Fruit fly (Drosophila melanogaster) whole organism, embryonic: ENCODE data around the gene fusl.
A peak's percentile ranks its signal among the peaks of the same experiment; 100 is the strongest.

Source experiments
- CG10147 ChIP-seq: fragments of 200-800 bp; sonication (Bioruptor generic); optimal IDR thresholded peaks from 2 replicates; lab custom pipeline; 2019; ENCODE audit warnings: missing biosample characterization, mild to moderate bottlenecking, missing genetic modification characterization, moderate library complexity
- CG11456 ChIP-seq: fragments of 200-800 bp; sonication (Bioruptor generic); IDR thresholded peaks from 3 replicates; pipeline ENCODE4 v1.3.6; 2022; ENCODE audit warnings: missing biosample characterization, missing genetic modification characterization
- CG11695 ChIP-seq: fragments of 200-800 bp; sonication (Bioruptor generic); IDR thresholded peaks from 3 replicates; pipeline ENCODE4 v1.3.6; 2022; ENCODE audit warnings: missing biosample characterization, missing genetic modification characterization
- CG11723 ChIP-seq: fragments of 200-800 bp; sonication (Bioruptor generic); optimal IDR thresholded peaks from 2 replicates; lab custom pipeline; 2017; ENCODE audit warnings: missing biosample characterization, mild to moderate bottlenecking, missing genetic modification characterization
- CG12236 ChIP-seq: fragments of 200-800 bp; sonication (Bioruptor generic); optimal IDR thresholded peaks from 2 replicates; lab custom pipeline; 2016; ENCODE audit warnings: missing biosample characterization, missing genetic modification characterization
- CG12659 ChIP-seq: fragments of 200-800 bp; sonication (Bioruptor generic); optimal IDR thresholded peaks from 3 replicates; lab custom pipeline; 2017; ENCODE audit warnings: mild to moderate bottlenecking, missing biosample characterization, missing genetic modification reagents, missing genetic modification characterization
- CG13894 ChIP-seq: fragments of 200-800 bp; sonication (Bioruptor generic); optimal IDR thresholded peaks from 3 replicates; lab custom pipeline; 2018; ENCODE audit warnings: missing biosample characterization, mild to moderate bottlenecking, missing genetic modification characterization, moderate library complexity
- CG14014 ChIP-seq: fragments of 200-800 bp; sonication (Bioruptor generic); IDR thresholded peaks from 2 replicates; pipeline ENCODE4 v1.3.6; 2022; ENCODE audit warnings: missing biosample characterization, missing genetic modification characterization
- CG16815 ChIP-seq: fragments of 200-800 bp; sonication (Bioruptor generic); optimal IDR thresholded peaks from 3 replicates; lab custom pipeline; 2017; ENCODE audit warnings: missing biosample characterization, mild to moderate bottlenecking, missing genetic modification characterization
- CG17802 ChIP-seq: fragments of 200-800 bp; sonication (Bioruptor generic); optimal IDR thresholded peaks from 2 replicates; lab custom pipeline; 2018; ENCODE audit warnings: missing biosample characterization, mild to moderate bottlenecking, missing genetic modification characterization, moderate library complexity
- CG2116 ChIP-seq: fragments of 200-800 bp; sonication (Bioruptor generic); optimal IDR thresholded peaks from 3 replicates; lab custom pipeline; 2018; ENCODE audit warnings: missing biosample characterization, mild to moderate bottlenecking, missing genetic modification characterization
- CG2199 ChIP-seq: fragments of 200-800 bp; sonication (Bioruptor generic); IDR thresholded peaks from 3 replicates; pipeline ENCODE4 v1.3.6; 2022; ENCODE audit warnings: missing biosample characterization, missing genetic modification characterization
- CG30020 ChIP-seq: fragments of 200-800 bp; optimal IDR thresholded peaks from 2 replicates; lab custom pipeline; 2019; ENCODE audit warnings: missing biosample characterization, mild to moderate bottlenecking, missing genetic modification characterization, moderate library complexity
- CG3726 ChIP-seq: fragments of 200-800 bp; sonication (Bioruptor generic); IDR thresholded peaks from 3 replicates; pipeline ENCODE4, ENCODE4 v1.3.6; 2022; ENCODE audit warnings: missing biosample characterization, missing genetic modification characterization
- CG4617 ChIP-seq: fragments of 200-800 bp; sonication (Bioruptor generic); optimal IDR thresholded peaks from 3 replicates; lab custom pipeline; 2016; ENCODE audit warnings: missing biosample characterization, missing genetic modification characterization, borderline replicate concordance
- CG6254 ChIP-seq: fragments of 200-800 bp; sonication (Bioruptor generic); optimal IDR thresholded peaks from 3 replicates; lab custom pipeline; 2017; ENCODE audit warnings: mild to moderate bottlenecking, missing biosample characterization, missing genetic modification reagents, missing genetic modification characterization
- CG7556 ChIP-seq: fragments of 200-800 bp; sonication (Bioruptor generic); optimal IDR thresholded peaks from 2 replicates; lab custom pipeline; 2017; ENCODE audit warnings: missing biosample characterization, mild to moderate bottlenecking, missing genetic modification characterization
- CG7745 ChIP-seq: fragments of 200-800 bp; sonication (Bioruptor generic); optimal IDR thresholded peaks from 2 replicates; lab custom pipeline; 2018; ENCODE audit warnings: missing biosample characterization, mild to moderate bottlenecking, missing genetic modification characterization, moderate library complexity
- CG8359 ChIP-seq: fragments of 200-800 bp; sonication (Bioruptor generic); optimal IDR thresholded peaks from 2 replicates; lab custom pipeline; 2017; ENCODE audit warnings: missing biosample characterization, mild to moderate bottlenecking, missing genetic modification characterization, borderline replicate concordance
- CG8765 ChIP-seq: fragments of 200-800 bp; sonication (Bioruptor generic); IDR thresholded peaks from 2 replicates; pipeline ENCODE4 v1.3.6; 2022; ENCODE audit warnings: missing biosample characterization, missing genetic modification characterization
- CG9817 ChIP-seq: fragments of 200-800 bp; sonication (Bioruptor generic); optimal IDR thresholded peaks from 2 replicates; lab custom pipeline; 2018; ENCODE audit warnings: missing biosample characterization, mild to moderate bottlenecking, missing genetic modification characterization, moderate library complexity
- Camta ChIP-seq: fragments of 200-800 bp; sonication (Bioruptor generic); optimal IDR thresholded peaks from 2 replicates; lab custom pipeline; 2016; ENCODE audit warnings: missing biosample characterization, missing genetic modification characterization
- Deaf1 ChIP-seq: fragments of 200-800 bp; optimal IDR thresholded peaks from 3 replicates; lab custom pipeline; 2019; ENCODE audit warnings: missing biosample characterization, mild to moderate bottlenecking, missing genetic modification characterization, moderate library complexity
- Dref ChIP-seq: fragments of 200-800 bp; sonication (Bioruptor generic); IDR thresholded peaks from 2 replicates; pipeline ENCODE4 v1.3.6; 2022; ENCODE audit warnings: missing biosample characterization, missing genetic modification characterization
- HLH3B ChIP-seq: fragments of 200-800 bp; sonication (Bioruptor generic); IDR thresholded peaks from 2 replicates; pipeline ENCODE4 v1.3.6; 2022; ENCODE audit warnings: missing biosample characterization, missing genetic modification characterization
- HLH4C ChIP-seq: fragments of 200-800 bp; sonication (Bioruptor generic); IDR thresholded peaks from 3 replicates; pipeline ENCODE4 v1.3.6; 2022; ENCODE audit warnings: missing biosample characterization, missing genetic modification characterization; ENCODE audit not compliant: partially characterized antibody
- HLHmδ ChIP-seq: fragments of 200-800 bp; sonication (Bioruptor generic); optimal IDR thresholded peaks from 2 replicates; lab custom pipeline; 2018; ENCODE audit warnings: missing biosample characterization, mild to moderate bottlenecking, missing genetic modification characterization, moderate library complexity
- Hey ChIP-seq: fragments of 200-800 bp; sonication (Bioruptor generic); optimal IDR thresholded peaks from 3 replicates; lab custom pipeline; 2018; ENCODE audit warnings: missing biosample characterization, mild to moderate bottlenecking, missing genetic modification characterization
- HmgZ ChIP-seq: fragments of 200-800 bp; sonication (Bioruptor generic); optimal IDR thresholded peaks from 2 replicates; lab custom pipeline; 2018; ENCODE audit warnings: missing biosample characterization, mild to moderate bottlenecking, missing genetic modification characterization
- Kr ChIP-seq: fragments of 200-800 bp; sonication (Bioruptor generic); optimal IDR thresholded peaks from 2 replicates; lab custom pipeline; 2017; ENCODE audit warnings: missing biosample characterization, mild to moderate bottlenecking, missing genetic modification characterization
- Rfx ChIP-seq: fragments of 200-800 bp; sonication (Bioruptor generic); IDR thresholded peaks from 2 replicates; pipeline ENCODE4 v1.3.6; 2022; ENCODE audit warnings: missing biosample characterization, missing genetic modification characterization
- Trl ChIP-seq, 3 experiments: fragments of >200 bp in 2 of 3; fragments of 200-800 bp in 1 of 3; sonication (Bioruptor generic) in 1 of 3; optimal IDR thresholded peaks; 2 replicates in 1 of 3; 3 replicates in 2 of 3; lab custom pipeline; 2016 to 2017; ENCODE audit warnings: missing biosample characterization in 1 of 3, missing genetic modification characterization in 1 of 3
- ase ChIP-seq: fragments of 200-800 bp; sonication (Bioruptor generic); IDR thresholded peaks from 3 replicates; pipeline ENCODE4 v1.3.6; 2022; ENCODE audit warnings: missing biosample characterization, missing genetic modification characterization
- bowl ChIP-seq: fragments of 200-800 bp; sonication (Bioruptor generic); IDR thresholded peaks from 2 replicates; pipeline ENCODE4 v1.3.6; 2022; ENCODE audit warnings: missing biosample characterization, missing genetic modification characterization
- cato ChIP-seq: fragments of 200-800 bp; sonication (Bioruptor generic); optimal IDR thresholded peaks from 2 replicates; lab custom pipeline; 2016; ENCODE audit warnings: missing biosample characterization, missing genetic modification characterization, borderline replicate concordance
- croc ChIP-seq: fragments of 200-800 bp; sonication (Bioruptor generic); conservative IDR thresholded peaks from 3 replicates; pipeline ENCODE4 v1.3.6; 2022; ENCODE audit warnings: missing biosample characterization, missing genetic modification characterization
- da ChIP-seq: fragments of 200-800 bp; sonication (Bioruptor generic); optimal IDR thresholded peaks from 2 replicates; lab custom pipeline; 2016; ENCODE audit warnings: missing biosample characterization, missing genetic modification characterization
- fd102C ChIP-seq: fragments of 200-800 bp; sonication (Bioruptor generic); optimal IDR thresholded peaks from 2 replicates; lab custom pipeline; 2018; ENCODE audit warnings: missing biosample characterization, mild to moderate bottlenecking, missing genetic modification characterization, moderate library complexity
- fd3F ChIP-seq: fragments of 200-800 bp; sonication (Bioruptor generic); optimal IDR thresholded peaks from 2 replicates; lab custom pipeline; 2018; ENCODE audit warnings: missing biosample characterization, mild to moderate bottlenecking, missing genetic modification characterization, moderate library complexity
- gem ChIP-seq: fragments of 200-800 bp; sonication (Bioruptor generic); optimal IDR thresholded peaks from 2 replicates; lab custom pipeline; 2019; ENCODE audit warnings: missing biosample characterization, mild to moderate bottlenecking, missing genetic modification characterization, moderate library complexity
- gt ChIP-seq: fragments of 200-800 bp; sonication (Bioruptor generic); IDR thresholded peaks from 2 replicates; pipeline ENCODE4 v1.3.6; 2022; ENCODE audit warnings: missing biosample characterization, missing genetic modification characterization
- ham ChIP-seq: fragments of 200-800 bp; sonication (Bioruptor generic); IDR thresholded peaks from 2 replicates; pipeline ENCODE4 v1.3.6; 2022; ENCODE audit warnings: missing biosample characterization, missing genetic modification characterization
- jumu ChIP-seq: fragments of 200-800 bp; sonication (Bioruptor generic); optimal IDR thresholded peaks from 3 replicates; lab custom pipeline; 2016; ENCODE audit warnings: missing biosample characterization, missing genetic modification characterization
- peb ChIP-seq: fragments of 200-800 bp; sonication (Bioruptor generic); IDR thresholded peaks from 2 replicates; pipeline ENCODE4 v1.3.6; 2022; ENCODE audit warnings: missing biosample characterization, missing genetic modification characterization
- repo ChIP-seq: fragments of 200-800 bp; sonication (Bioruptor generic); optimal IDR thresholded peaks from 2 replicates; lab custom pipeline; 2016; ENCODE audit warnings: missing biosample characterization, missing genetic modification characterization
- slp2 ChIP-seq: fragments of 200-800 bp; sonication (Bioruptor generic); optimal IDR thresholded peaks from 2 replicates; lab custom pipeline; 2016; ENCODE audit warnings: missing biosample characterization, missing genetic modification characterization
- tna ChIP-seq: fragments of 200-800 bp; sonication (Bioruptor generic); IDR thresholded peaks from 2 replicates; pipeline ENCODE4 v1.3.6; 2022; ENCODE audit warnings: missing biosample characterization, missing genetic modification characterization; ENCODE audit not compliant: partially characterized antibody
- wek ChIP-seq: fragments of 200-800 bp; sonication (Bioruptor generic); optimal IDR thresholded peaks from 3 replicates; lab custom pipeline; 2018; ENCODE audit warnings: missing biosample characterization, mild to moderate bottlenecking, missing genetic modification characterization, moderate library complexity

fusl gene

DNA sequence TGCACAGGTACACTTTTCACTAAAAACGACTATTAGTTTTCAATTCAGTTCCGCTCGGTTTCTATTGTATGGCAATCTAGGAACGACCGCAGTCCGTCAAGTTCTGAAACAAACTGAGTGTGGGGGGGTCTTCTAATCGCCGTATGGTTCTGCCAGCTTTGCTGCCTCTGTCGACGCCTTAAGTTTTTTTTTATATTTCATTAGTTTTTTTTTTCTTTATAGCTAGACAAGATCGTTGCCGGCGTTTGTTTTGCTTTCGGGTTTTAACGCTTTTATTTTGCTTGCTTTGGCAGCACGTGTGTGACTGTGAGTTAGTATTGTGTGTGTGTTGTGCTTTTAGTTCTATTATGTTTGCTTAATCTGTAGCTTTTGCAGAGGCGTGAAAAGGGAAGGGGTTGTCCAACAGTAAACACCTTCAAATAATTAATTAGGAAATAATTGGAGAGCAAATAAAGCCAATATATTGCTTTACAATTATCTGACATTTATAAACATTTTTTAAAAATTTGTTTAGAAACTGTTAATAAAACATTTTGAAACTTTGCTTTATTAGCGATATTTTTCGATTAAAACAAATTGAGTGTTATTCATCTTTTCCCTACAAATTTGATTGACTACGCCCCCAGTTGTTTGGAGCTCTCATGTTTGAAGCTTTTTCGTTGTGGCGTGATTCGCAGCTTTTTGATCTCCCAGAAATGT lies 4.4 kb upstream of the fusl start, which contains the start of gene Acsf2 (continued):
- TF ChIP-seq HLHmδ (GFP tag; lab: Kevin White, UChicago) (no peak), CG9817 (tag; lab: Kevin White, UChicago) (peak; percentile 98), CG10147 (GFP tag; lab: Kevin White, UChicago) (peak; percentile 99), Deaf1 (tag; lab: Kevin White, UChicago) (peak; percentile 87), bowl (GFP tag; lab: Robert Waterston, UW) (peak; percentile 64), CG30020 (no peak), CG7745 (tag; lab: Kevin White, UChicago) (no peak), Trl (optimal IDR thresholded peaks at IDR 0.05; lab: Kevin White, UChicago) (no peak), Trl (GFP tag; optimal IDR thresholded peaks at IDR 0.05; lab: Kevin White, UChicago) (peak; percentile 93), jumu (GFP tag; lab: Kevin White, UChicago) (peak; percentile 89), CG2116 (GFP tag; lab: Kevin White, UChicago) (peak; percentile 65), HmgZ (peak; percentile 98), CG14014 (GFP tag; lab: Robert Waterston, UW) (peak; percentile 97), peb (GFP tag; lab: Robert Waterston, UW) (peak; percentile 61), CG13894 (tag; lab: Kevin White, UChicago) (peak; percentile 99), croc (GFP tag; lab: Robert Waterston, UW) (peak; percentile 49; the same call in 2 of the 3 replicates), CG11456 (GFP tag; lab: Robert Waterston, UW) (peak; percentile 98), CG12659 (GFP tag; lab: Kevin White, UChicago) (peak; percentile 98), tna (GFP tag; lab: Robert Waterston, UW) (no peak), repo (GFP tag; lab: Kevin White, UChicago) (peak; percentile 79), CG8359 (GFP tag; lab: Kevin White, UChicago) (peak; percentile 41), CG4617 (GFP tag; lab: Kevin White, UChicago) (peak; percentile 64), wek (GFP tag; lab: Kevin White, UChicago) (peak; percentile 5), CG8765 (GFP tag; lab: Robert Waterston, UW) (peak; percentile 89; the same call in 1 of the 2 replicates), CG3726 (GFP tag; lab: Robert Waterston, UW) (peak; percentile 76; the same call in 1 of the 3 replicates), Rfx (GFP tag; lab: Robert Waterston, UW) (peak; percentile 99), da (GFP tag; lab: Kevin White, UChicago) (peak; percentile 79), gt (GFP tag; lab: Robert Waterston, UW) (no peak), Hey (tag; lab: Kevin White, UChicago) (peak; percentile 73), HLH3B (peak; percentile 87), CG7556 (GFP tag; lab: Kevin White, UChicago) (peak; percentile 97), Camta (peak; percentile 93), HLH4C (GFP tag; lab: Robert Waterston, UW) (no peak), slp2 (peak; percentile 91), fd3F (GFP tag; lab: Kevin White, UChicago) (peak; percentile 99), CG11723 (GFP tag; lab: Kevin White, UChicago) (peak; percentile 82), CG17802 (tag; lab: Kevin White, UChicago) (peak; percentile 8), CG6254 (GFP tag; lab: Kevin White, UChicago) (no peak), ase (GFP tag; lab: Robert Waterston, UW) (peak; percentile 84), CG16815 (GFP tag; lab: Kevin White, UChicago) (peak; percentile 95), ham (peak; percentile 95), Dref (GFP tag; lab: Robert Waterston, UW) (peak; percentile 39; the same call in 1 of the 2 replicates), CG2199 (GFP tag; lab: Robert Waterston, UW) (no peak), CG11695 (peak; percentile 97), cato (GFP tag; lab: Kevin White, UChicago) (peak; percentile 74), fd102C (GFP tag; lab: Kevin White, UChicago) (no peak), gem (tag; lab: Kevin White, UChicago) (peak; percentile 98), CG12236 (peak; percentile 68), Kr (GFP tag; lab: Kevin White, UChicago) (no peak)
